Fruit fly (Drosophila melanogaster) whole organism, embryonic: ENCODE measurements around the gene CG4293.

ENCODE experiments used
- CG10274 ChIP-seq: fragments of 200-800 bp; sonication (Bioruptor generic); optimal IDR thresholded peaks from 3 replicates; lab custom pipeline; 2017; ENCODE audit warnings: missing biosample characterization, mild to moderate bottlenecking, missing genetic modification characterization
- CG10431 ChIP-seq: fragments of 200-800 bp; sonication (Bioruptor generic); optimal IDR thresholded peaks from 3 replicates; lab custom pipeline; 2018; ENCODE audit warnings: missing biosample characterization, mild to moderate bottlenecking, missing genetic modification characterization
- CG10959 ChIP-seq: fragments of 200-800 bp; sonication (Bioruptor generic); IDR thresholded peaks from 2 replicates; pipeline ENCODE4 v1.3.6; 2022; ENCODE audit warnings: missing biosample characterization, missing genetic modification characterization
- CG11085 ChIP-seq: fragments of 200-800 bp; sonication (Bioruptor generic); IDR thresholded peaks from 2 replicates; pipeline ENCODE4 v1.3.6; 2022; ENCODE audit warnings: missing biosample characterization, missing genetic modification characterization
- CG11695 ChIP-seq: fragments of 200-800 bp; sonication (Bioruptor generic); IDR thresholded peaks from 3 replicates; pipeline ENCODE4 v1.3.6; 2022; ENCODE audit warnings: missing biosample characterization, missing genetic modification characterization
- CG14860 ChIP-seq: fragments of 200-800 bp; sonication (Bioruptor generic); IDR thresholded peaks from 3 replicates; pipeline ENCODE4 v1.3.6; 2022; ENCODE audit warnings: missing biosample characterization, missing genetic modification characterization; ENCODE audit not compliant: partially characterized antibody
- CG15479 ChIP-seq: fragments of 200-800 bp; sonication (Bioruptor generic); optimal IDR thresholded peaks from 3 replicates; lab custom pipeline; 2019; ENCODE audit warnings: missing biosample characterization, mild to moderate bottlenecking, missing genetic modification characterization, moderate library complexity
- CG15696 ChIP-seq: fragments of 200-800 bp; sonication (Bioruptor generic); optimal IDR thresholded peaks from 2 replicates; lab custom pipeline; 2019; ENCODE audit warnings: missing biosample characterization, mild to moderate bottlenecking, missing genetic modification characterization, moderate library complexity
- CG3065 ChIP-seq: fragments of 200-800 bp; sonication (Bioruptor generic); optimal IDR thresholded peaks from 2 replicates; lab custom pipeline; 2016; ENCODE audit warnings: missing biosample characterization, missing genetic modification characterization
- CG34422 ChIP-seq: fragments of 200-800 bp; sonication (Bioruptor generic); IDR thresholded peaks from 3 replicates; pipeline ENCODE4 v1.3.6; 2022; ENCODE audit warnings: missing biosample characterization, missing genetic modification characterization
- CG4328 ChIP-seq: fragments of 200-800 bp; sonication (Bioruptor generic); optimal IDR thresholded peaks from 3 replicates; lab custom pipeline; 2017; ENCODE audit warnings: missing biosample characterization, missing genetic modification reagents, missing genetic modification characterization
- CG4360 ChIP-seq: fragments of 200-800 bp; sonication (Bioruptor generic); IDR thresholded peaks from 2 replicates; pipeline ENCODE4 v1.3.6; 2022; ENCODE audit warnings: missing biosample characterization, missing genetic modification characterization
- CG5180 ChIP-seq: fragments of 200-800 bp; sonication (Bioruptor generic); optimal IDR thresholded peaks from 3 replicates; lab custom pipeline; 2017; ENCODE audit warnings: missing biosample characterization, missing genetic modification characterization, mild to moderate bottlenecking, moderate library complexity, missing genetic modification reagents
- CG7963 ChIP-seq: fragments of 200-800 bp; sonication (Bioruptor generic); IDR thresholded peaks from 3 replicates; pipeline ENCODE4 v1.3.6; 2022; ENCODE audit warnings: missing biosample characterization, missing genetic modification characterization; ENCODE audit not compliant: partially characterized antibody
- CG8924 ChIP-seq: fragments of 200-800 bp; optimal IDR thresholded peaks from 3 replicates; lab custom pipeline; 2019; ENCODE audit warnings: missing biosample characterization, mild to moderate bottlenecking, missing genetic modification characterization, moderate library complexity
- CG9817 ChIP-seq: fragments of 200-800 bp; sonication (Bioruptor generic); optimal IDR thresholded peaks from 2 replicates; lab custom pipeline; 2018; ENCODE audit warnings: missing biosample characterization, mild to moderate bottlenecking, missing genetic modification characterization, moderate library complexity
- CG9876 ChIP-seq: fragments of 200-800 bp; sonication (Bioruptor generic); optimal IDR thresholded peaks from 2 replicates; lab custom pipeline; 2016; ENCODE audit warnings: missing biosample characterization, missing genetic modification characterization
- E2f2 ChIP-seq: fragments of 200-800 bp; sonication (Bioruptor generic); IDR thresholded peaks from 2 replicates; pipeline ENCODE4 v1.3.6; 2022; ENCODE audit warnings: missing biosample characterization, missing genetic modification characterization
- Elba2 ChIP-seq: fragments of 200-800 bp; sonication (Bioruptor generic); optimal IDR thresholded peaks from 3 replicates; lab custom pipeline; 2016; ENCODE audit warnings: missing biosample characterization, missing genetic modification characterization
- Gsc ChIP-seq: fragments of 200-800 bp; sonication (Bioruptor generic); IDR thresholded peaks from 2 replicates; pipeline ENCODE4 v1.3.6; 2022; ENCODE audit warnings: missing biosample characterization, missing genetic modification characterization
- Hey ChIP-seq: fragments of 200-800 bp; sonication (Bioruptor generic); optimal IDR thresholded peaks from 3 replicates; lab custom pipeline; 2018; ENCODE audit warnings: missing biosample characterization, mild to moderate bottlenecking, missing genetic modification characterization
- Mrtf ChIP-seq: fragments of 200-800 bp; sonication (Bioruptor generic); IDR thresholded peaks from 3 replicates; pipeline ENCODE4 v1.3.6; 2022; ENCODE audit warnings: missing biosample characterization, missing genetic modification characterization
- NC2α ChIP-seq: fragments of 200-800 bp; sonication (Bioruptor generic); optimal IDR thresholded peaks from 2 replicates; lab custom pipeline; 2016; ENCODE audit warnings: missing biosample characterization, missing genetic modification characterization
- Neu2 ChIP-seq: fragments of 200-800 bp; sonication (Bioruptor generic); optimal IDR thresholded peaks from 3 replicates; lab custom pipeline; 2016; ENCODE audit warnings: missing biosample characterization, missing genetic modification characterization, borderline replicate concordance
- Nf-YB ChIP-seq: fragments of 200-800 bp; sonication (Bioruptor generic); optimal IDR thresholded peaks from 3 replicates; lab custom pipeline; 2019; ENCODE audit warnings: missing biosample characterization, mild to moderate bottlenecking, missing genetic modification characterization, moderate library complexity
- PHDP ChIP-seq: fragments of 200-800 bp; sonication (Bioruptor generic); optimal IDR thresholded peaks from 3 replicates; lab custom pipeline; 2018; ENCODE audit warnings: missing biosample characterization, mild to moderate bottlenecking, missing genetic modification characterization, moderate library complexity
- Ptx1 ChIP-seq: fragments of 200-800 bp; sonication (Bioruptor generic); IDR thresholded peaks from 2 replicates; pipeline ENCODE4 v1.3.6; 2022; ENCODE audit warnings: missing biosample characterization, missing genetic modification characterization
- Sin3A ChIP-seq: fragments of >200 bp; optimal IDR thresholded peaks from 2 replicates; lab custom pipeline; 2018
- Vsx1 ChIP-seq: fragments of 200-800 bp; sonication (Bioruptor generic); optimal IDR thresholded peaks from 2 replicates; lab custom pipeline; 2017; ENCODE audit warnings: missing biosample characterization, mild to moderate bottlenecking, missing genetic modification characterization, missing genetic modification reagents
- abd-A ChIP-seq: fragments of 200-800 bp; sonication (Bioruptor generic); optimal IDR thresholded peaks from 3 replicates; lab custom pipeline; 2019; ENCODE audit warnings: missing biosample characterization, mild to moderate bottlenecking, missing genetic modification characterization, moderate library complexity
- ash1 ChIP-seq: fragments of 200-800 bp; sonication (Bioruptor generic); optimal IDR thresholded peaks from 2 replicates; lab custom pipeline; 2018; ENCODE audit warnings: missing biosample characterization, mild to moderate bottlenecking, missing genetic modification characterization
- bowl ChIP-seq: fragments of 200-800 bp; sonication (Bioruptor generic); IDR thresholded peaks from 2 replicates; pipeline ENCODE4 v1.3.6; 2022; ENCODE audit warnings: missing biosample characterization, missing genetic modification characterization
- bsh ChIP-seq, 2 experiments: fragments of 200-800 bp; sonication (Bioruptor generic); optimal IDR thresholded peaks; 2 replicates each; lab custom pipeline; 2017 to 2018; ENCODE audit warnings: mild to moderate bottlenecking in 2 of 2, missing biosample characterization in 2 of 2, missing genetic modification characterization in 2 of 2, moderate library complexity in 1 of 2
- cato ChIP-seq: fragments of 200-800 bp; sonication (Bioruptor generic); optimal IDR thresholded peaks from 2 replicates; lab custom pipeline; 2016; ENCODE audit warnings: missing biosample characterization, missing genetic modification characterization, borderline replicate concordance
- dimm ChIP-seq: fragments of 200-800 bp; sonication (Bioruptor generic); IDR thresholded peaks from 2 replicates; pipeline ENCODE4 v1.3.6; 2022; ENCODE audit warnings: missing biosample characterization, missing genetic modification characterization
- eyg ChIP-seq: fragments of 200-800 bp; sonication (Bioruptor generic); optimal IDR thresholded peaks from 3 replicates; lab custom pipeline; 2016; ENCODE audit warnings: missing biosample characterization, missing genetic modification characterization
- fu2 ChIP-seq: fragments of 200-800 bp; sonication (Bioruptor generic); optimal IDR thresholded peaks from 2 replicates; lab custom pipeline; 2016; ENCODE audit warnings: missing biosample characterization, missing genetic modification characterization
- gsb-n ChIP-seq: fragments of 200-800 bp; sonication (Bioruptor generic); optimal IDR thresholded peaks from 3 replicates; lab custom pipeline; 2018; ENCODE audit warnings: missing biosample characterization, mild to moderate bottlenecking, missing genetic modification characterization
- kni ChIP-seq: fragments of 200-800 bp; sonication (Bioruptor generic); optimal IDR thresholded peaks from 3 replicates; lab custom pipeline; 2017; ENCODE audit warnings: mild to moderate bottlenecking, missing biosample characterization, missing genetic modification reagents, missing genetic modification characterization
- lab ChIP-seq: fragments of 200-800 bp; sonication (Bioruptor generic); optimal IDR thresholded peaks from 3 replicates; lab custom pipeline; 2017; ENCODE audit warnings: missing biosample characterization, missing genetic modification characterization, mild to moderate bottlenecking, moderate library complexity, missing genetic modification reagents
- otp ChIP-seq: fragments of 200-800 bp; sonication (Bioruptor generic); IDR thresholded peaks from 3 replicates; pipeline ENCODE4, ENCODE4 v1.3.6; 2022; ENCODE audit warnings: missing biosample characterization, missing genetic modification characterization
- pb ChIP-seq: fragments of 200-800 bp; sonication (Bioruptor generic); optimal IDR thresholded peaks from 3 replicates; lab custom pipeline; 2016; ENCODE audit warnings: missing biosample characterization, missing genetic modification characterization
- pum ChIP-seq: fragments of 200-800 bp; sonication (Bioruptor generic); optimal IDR thresholded peaks from 2 replicates; lab custom pipeline; 2016; ENCODE audit warnings: missing biosample characterization, missing genetic modification characterization
- sd ChIP-seq: fragments of 200-800 bp; sonication (Bioruptor generic); optimal IDR thresholded peaks from 3 replicates; lab custom pipeline; 2018; ENCODE audit warnings: missing biosample characterization, mild to moderate bottlenecking, missing genetic modification characterization, moderate library complexity
- slou ChIP-seq: fragments of 200-800 bp; sonication (Bioruptor generic); optimal IDR thresholded peaks from 3 replicates; lab custom pipeline; 2016; ENCODE audit warnings: missing biosample characterization, missing genetic modification characterization
- slp2 ChIP-seq: fragments of 200-800 bp; sonication (Bioruptor generic); optimal IDR thresholded peaks from 2 replicates; lab custom pipeline; 2016; ENCODE audit warnings: missing biosample characterization, missing genetic modification characterization
- twi ChIP-seq: fragments of 200-800 bp; optimal IDR thresholded peaks from 2 replicates; lab custom pipeline; 2019; ENCODE audit warnings: missing biosample characterization, mild to moderate bottlenecking, missing genetic modification characterization, moderate library complexity
- vfl ChIP-seq: fragments of 200-800 bp; sonication (Bioruptor generic); optimal IDR thresholded peaks from 2 replicates; lab custom pipeline; 2016; ENCODE audit warnings: missing biosample characterization, missing genetic modification characterization
- zen2 ChIP-seq: fragments of 200-800 bp; sonication (Bioruptor generic); IDR thresholded peaks from 3 replicates; pipeline ENCODE4 v1.3.6; 2022; ENCODE audit warnings: missing biosample characterization, missing genetic modification characterization; ENCODE audit not compliant: partially characterized antibody

The CG4293 gene

DNA sequence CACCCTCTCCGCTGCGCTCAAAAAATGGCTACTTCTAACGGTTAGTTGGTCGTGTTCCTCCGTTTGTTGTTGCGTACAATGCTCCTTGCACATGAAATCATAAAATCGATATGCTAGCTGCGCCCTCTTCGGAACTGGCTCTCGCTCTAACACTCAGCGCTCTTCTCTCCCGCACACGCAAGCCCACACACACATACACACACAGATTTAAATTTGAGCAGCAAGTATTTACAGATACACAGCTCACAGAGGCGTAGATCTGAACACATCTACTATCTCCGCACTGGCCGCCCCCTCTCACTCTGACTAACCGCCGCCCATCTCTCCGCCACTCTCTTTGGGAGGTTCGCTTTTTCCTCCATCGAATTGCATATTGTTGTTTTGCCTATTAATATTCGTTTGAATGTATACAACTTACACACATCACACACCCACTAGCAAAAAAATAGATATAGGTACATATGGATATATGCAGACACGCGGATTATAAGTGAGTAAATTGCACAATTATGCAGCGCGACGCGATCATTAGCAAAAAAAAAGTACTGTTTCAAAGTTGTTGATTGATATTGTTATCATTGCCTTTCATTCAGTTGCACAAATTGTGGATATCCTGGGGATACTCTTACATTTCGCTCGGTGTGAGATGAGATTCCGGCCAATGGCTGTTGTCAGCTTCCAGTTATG, 7.6 kb downstream of the CG4293 start (continued):
- peak; percentile 50 for TF ChIP-seq CG5180 (GFP tag; lab: Kevin White, UChicago)
- TF ChIP-seq otp, result peak; percentile 80; the same call in 2 of the 3 replicates
- TF ChIP-seq Mrtf (GFP tag; lab: Robert Waterston, UW), result peak; percentile 88; the same call in 2 of the 3 replicates
- peak; percentile 83 for TF ChIP-seq Ptx1
- TF ChIP-seq CG11085, result peak; percentile 87
- TF ChIP-seq CG9876 (GFP tag; lab: Kevin White, UChicago), result peak; percentile 82
- peak; percentile 48 for TF ChIP-seq cato (GFP tag; lab: Kevin White, UChicago)
- TF ChIP-seq CG8924 (tag; lab: Kevin White, UChicago), result peak; percentile 78
- TF ChIP-seq CG10274 (GFP tag; lab: Kevin White, UChicago), result peak; percentile 43
- TF ChIP-seq PHDP (tag; lab: Kevin White, UChicago), result peak; percentile 69
- peak; percentile 61 for TF ChIP-seq CG4360 (GFP tag; lab: Robert Waterston, UW)
- TF ChIP-seq CG3065 (GFP tag; lab: Kevin White, UChicago), result peak; percentile 8
- no peak for TF ChIP-seq CG7963 (GFP tag; lab: Robert Waterston, UW)
- TF ChIP-seq sd, result peak; percentile 85
- peak; percentile 89 for TF ChIP-seq CG15479 (GFP tag; lab: Kevin White, UChicago)
- TF ChIP-seq slp2 (GFP tag; lab: Kevin White, UChicago), result peak; percentile 77
- TF ChIP-seq dimm (GFP tag; lab: Robert Waterston, UW), result 0 out of 2 replicates have a peak, but pooled peaks have one; percentile 48
- peak; percentile 88 for TF ChIP-seq vfl
- TF ChIP-seq CG9817, result peak; percentile 87
- TF ChIP-seq bsh (GFP tag; optimal IDR thresholded peaks at IDR 0.05; lab: Kevin White, UChicago), result peak in 1 of 2 experiments; percentile 76
- TF ChIP-seq Sin3A (lab: Kevin White, UChicago), result no peak
- TF ChIP-seq NC2α (GFP tag; lab: Kevin White, UChicago), result peak; percentile 17
- peak; percentile 40 for TF ChIP-seq slou (GFP tag; lab: Kevin White, UChicago)
- TF ChIP-seq E2f2 (GFP tag; lab: Robert Waterston, UW), result peak; percentile 49; the same call in 1 of the 2 replicates
- 0 out of 2 replicates have a peak, but pooled peaks have one; percentile 38 for TF ChIP-seq bowl (GFP tag; lab: Robert Waterston, UW)
- TF ChIP-seq pb (GFP tag; lab: Kevin White, UChicago), result peak; percentile 73
- peak; percentile 68 for TF ChIP-seq CG15696 (tag; lab: Kevin White, UChicago)
- TF ChIP-seq kni (GFP tag; lab: Kevin White, UChicago), result peak; percentile 74
- peak; percentile 42; the same call in 1 of the 3 replicates for TF ChIP-seq CG11695 (GFP tag; lab: Robert Waterston, UW)
- TF ChIP-seq eyg (GFP tag; lab: Kevin White, UChicago), result peak; percentile 85
- no peak for TF ChIP-seq Elba2
- peak; percentile 94 for TF ChIP-seq lab (GFP tag; lab: Kevin White, UChicago)
- TF ChIP-seq CG4328, result peak; percentile 81
- TF ChIP-seq CG10959 (GFP tag; lab: Robert Waterston, UW), result peak; percentile 66; the same call in 1 of the 2 replicates
- peak; percentile 84 for TF ChIP-seq CG34422 (GFP tag; lab: Robert Waterston, UW)
- peak; percentile 85 for TF ChIP-seq pum (GFP tag; lab: Kevin White, UChicago)
- TF ChIP-seq Gsc (GFP tag; lab: Robert Waterston, UW), result no peak
- TF ChIP-seq ash1 (GFP tag; lab: Kevin White, UChicago), result peak; percentile 93
- no peak for TF ChIP-seq zen2 (GFP tag; lab: Robert Waterston, UW)
- TF ChIP-seq CG14860 (GFP tag; lab: Robert Waterston, UW), result no peak
- TF ChIP-seq Nf-YB (GFP tag; lab: Kevin White, UChicago), result peak; percentile 39
- TF ChIP-seq fu2 (GFP tag; lab: Kevin White, UChicago), result peak; percentile 82
- peak; percentile 32 for TF ChIP-seq Vsx1 (GFP tag; lab: Kevin White, UChicago)
- no peak for TF ChIP-seq Neu2 (GFP tag; lab: Kevin White, UChicago)
- TF ChIP-seq gsb-n (tag; lab: Kevin White, UChicago), result peak; percentile 32
- peak; percentile 48 for TF ChIP-seq CG10431 (GFP tag; lab: Kevin White, UChicago)
- peak; percentile 74 for TF ChIP-seq Hey (tag; lab: Kevin White, UChicago)
- TF ChIP-seq abd-A (tag; lab: Kevin White, UChicago), result peak; percentile 55
- TF ChIP-seq twi, result peak; percentile 38
